Fruit fly (Drosophila melanogaster): Measurements from ENCODE around the gene CG10907.

DNA sequence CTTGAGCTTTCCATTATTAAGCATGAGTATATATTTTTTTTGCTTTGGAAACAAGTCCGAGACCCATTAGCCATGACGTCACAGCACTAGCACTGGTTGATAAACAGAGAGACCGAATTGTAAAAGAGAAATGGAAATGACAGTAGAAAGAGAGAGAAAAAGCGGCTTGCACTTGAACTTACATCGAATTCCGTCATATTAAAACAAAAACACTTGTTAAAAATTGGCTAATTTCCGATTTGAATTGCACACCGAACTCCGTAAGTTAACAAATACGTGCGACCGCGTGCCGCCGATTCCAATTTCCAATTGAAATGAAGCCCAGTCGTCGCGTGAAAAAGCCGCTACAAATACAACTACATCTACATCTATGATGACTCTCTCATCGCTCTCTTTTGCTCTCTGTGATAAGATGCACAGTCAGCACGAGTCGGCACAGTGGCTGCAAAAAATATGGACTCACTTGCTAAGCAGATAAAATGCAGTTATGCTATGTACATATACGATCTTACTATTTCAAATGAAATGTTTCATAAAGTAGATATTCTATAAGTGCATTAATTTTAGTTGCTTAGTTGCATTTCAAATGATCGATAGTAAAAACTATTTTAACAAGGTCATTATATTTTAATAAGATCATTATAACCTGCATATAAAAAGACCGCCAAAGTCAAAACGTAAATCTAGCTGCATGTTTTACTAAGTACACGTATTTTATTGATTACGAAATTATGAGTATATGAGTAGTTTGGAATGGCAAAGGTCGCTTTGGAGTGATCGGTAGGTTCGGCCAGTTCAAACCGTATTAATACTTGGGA lies 26.5 kb downstream of the CG10907 start:
- TF ChIP-seq usp (GFP tag; optimal IDR thresholded peaks at IDR 0.05) (no peak), psq (optimal IDR thresholded peaks at IDR 0.05) (no peak), pan (optimal IDR thresholded peaks at IDR 0.05) (no peak), Dll (optimal IDR thresholded peaks at IDR 0.05) (peak; percentile 41), CG8478 (optimal IDR thresholded peaks at IDR 0.05) (no peak), EcR (GFP tag; optimal IDR thresholded peaks at IDR 0.05) (no peak)
